Worm (Caenorhabditis elegans) whole organism, L1 larva: Measurements from ENCODE around the gene F54H12.2.
A peak's percentile ranks its signal among the peaks of the same experiment; 100 is the strongest.

Experiments used
- C16A3.4 ChIP-seq: fragments of 150-350 bp; optimal IDR thresholded peaks from 2 replicates; lab custom pipeline; 2014; ENCODE audit warnings: missing biosample characterization, missing genetic modification characterization
- F16B12.6 ChIP-seq: fragments of 150-350 bp; optimal IDR thresholded peaks from 2 replicates; lab custom pipeline; 2014; ENCODE audit warnings: missing biosample characterization, missing genetic modification characterization
- Y116A8C.19 ChIP-seq: sonication (generic microtip); optimal IDR thresholded peaks from 2 replicates; lab custom pipeline; 2016; ENCODE audit warnings: missing compliant biosample characterization, missing genetic modification characterization, borderline replicate concordance
- aha-1 ChIP-seq: fragments of 150-350 bp; optimal IDR thresholded peaks from 2 replicates; lab custom pipeline; 2014; ENCODE audit warnings: missing biosample characterization, missing genetic modification characterization
- blmp-1 ChIP-seq: fragments of 150-350 bp; optimal IDR thresholded peaks from 2 replicates; lab custom pipeline; 2014; ENCODE audit warnings: missing biosample characterization, missing genetic modification characterization
- ceh-82 ChIP-seq, 3 experiments: fragments of 150-350 bp in 1 of 3; sonication (generic microtip) in 2 of 3; optimal IDR thresholded peaks; 2 replicates each; lab custom pipeline; 2014 to 2017; ENCODE audit warnings: missing biosample characterization in 3 of 3, missing genetic modification characterization in 3 of 3
- ceh-90 ChIP-seq: sonication (generic microtip); optimal IDR thresholded peaks from 2 replicates; lab custom pipeline; 2016; ENCODE audit warnings: missing genetic modification characterization, missing compliant biosample characterization
- dpl-1 ChIP-seq, 3 experiments: fragments of 150-350 bp in 2 of 3; sonication (generic microtip) in 1 of 3; optimal IDR thresholded peaks; 2 replicates each; lab custom pipeline; 2014 to 2017; ENCODE audit warnings: missing biosample characterization in 3 of 3, missing genetic modification characterization in 3 of 3, missing genetic modification reagents in 3 of 3
- efl-1 ChIP-seq, 4 experiments: fragments of 150-350 bp; optimal IDR thresholded peaks in 3 of 4; peaks in 1 of 4; 1 replicate in 1 of 4; 2 replicates in 3 of 4; lab custom pipeline; 2014; ENCODE audit warnings: missing biosample characterization in 2 of 4, missing genetic modification characterization in 2 of 4, missing genetic modification reagents in 2 of 4
- elt-3 ChIP-seq, 6 experiments: fragments of 150-350 bp in 1 of 6; sonication (generic microtip); optimal IDR thresholded peaks; 2 replicates each; lab custom pipeline; 2017 to 2018; ENCODE audit warnings: missing biosample characterization in 6 of 6, missing genetic modification characterization in 6 of 6, inconsistent platforms in 1 of 6
- grh-1 ChIP-seq: fragments of 200-800 bp; sonication (Bioruptor generic); IDR thresholded peaks from 2 replicates; pipeline ENCODE4 v1.3.6; 2022; ENCODE audit warnings: missing genetic modification reagents, missing genetic modification characterization, missing compliant biosample characterization
- hlh-17 ChIP-seq: fragments of 200-800 bp; sonication (Bioruptor generic); optimal IDR thresholded peaks from 2 replicates; lab custom pipeline; 2018; ENCODE audit warnings: missing genetic modification characterization, mild to moderate bottlenecking, missing compliant biosample characterization, moderate library complexity, borderline replicate concordance
- irx-1 ChIP-seq: sonication (generic microtip); optimal IDR thresholded peaks from 2 replicates; lab custom pipeline; 2016; ENCODE audit warnings: missing genetic modification characterization, missing compliant biosample characterization
- lin-15B ChIP-seq: fragments of 150-350 bp; sonication (generic microtip); optimal IDR thresholded peaks from 3 replicates; lab custom pipeline; 2014; ENCODE audit warnings: missing biosample characterization, missing genetic modification characterization
- lin-35 ChIP-seq, 2 experiments: fragments of 150-350 bp; optimal IDR thresholded peaks; 2 replicates each; lab custom pipeline; 2014; ENCODE audit warnings: missing biosample characterization in 2 of 2, missing genetic modification characterization in 2 of 2, missing genetic modification reagents in 2 of 2
- lin-39 ChIP-seq: fragments of 150-350 bp; optimal IDR thresholded peaks from 2 replicates; lab custom pipeline; 2014; ENCODE audit warnings: missing biosample characterization, missing genetic modification reagents, missing genetic modification characterization
- lsy-2 ChIP-seq, 2 experiments: fragments of 150-350 bp; optimal IDR thresholded peaks; 2 replicates each; lab custom pipeline; 2014; ENCODE audit warnings: missing biosample characterization in 2 of 2, missing genetic modification characterization in 2 of 2
- mdl-1 ChIP-seq, 2 experiments: fragments of 150-350 bp; optimal IDR thresholded peaks; 2 replicates each; lab custom pipeline; 2014 to 2017; ENCODE audit warnings: missing biosample characterization in 2 of 2, missing genetic modification characterization in 2 of 2, inconsistent platforms in 1 of 2
- mep-1 ChIP-seq: fragments of 150-350 bp; optimal IDR thresholded peaks from 2 replicates; lab custom pipeline; 2014; ENCODE audit warnings: missing biosample characterization, missing genetic modification characterization
- nhr-20 ChIP-seq: sonication (generic microtip); optimal IDR thresholded peaks from 2 replicates; lab custom pipeline; 2016; ENCODE audit warnings: mild to moderate bottlenecking, missing genetic modification characterization, missing compliant biosample characterization
- nhr-71 ChIP-seq: sonication (generic microtip); optimal IDR thresholded peaks from 2 replicates; lab custom pipeline; 2016; ENCODE audit warnings: mild to moderate bottlenecking, missing genetic modification characterization, moderate library complexity, missing compliant biosample characterization
- nhr-90 ChIP-seq: sonication (generic microtip); optimal IDR thresholded peaks from 2 replicates; lab custom pipeline; 2016; ENCODE audit warnings: mild to moderate bottlenecking, missing genetic modification characterization, missing compliant biosample characterization; ENCODE audit not compliant: poor library complexity
- pag-3 ChIP-seq: sonication (generic microtip); optimal IDR thresholded peaks from 2 replicates; lab custom pipeline; 2017; ENCODE audit warnings: missing genetic modification characterization, mild to moderate bottlenecking, missing compliant biosample characterization, antibody characterized with exemption, borderline replicate concordance; ENCODE audit not compliant: insufficient read depth
- pax-3 ChIP-seq: fragments of 200-800 bp; sonication (Bioruptor generic); optimal IDR thresholded peaks from 2 replicates; lab custom pipeline; 2018; ENCODE audit warnings: mild to moderate bottlenecking, missing genetic modification characterization, moderate library complexity, missing compliant biosample characterization
- rnt-1 ChIP-seq: sonication (generic microtip); optimal IDR thresholded peaks from 2 replicates; lab custom pipeline; 2016; ENCODE audit warnings: mild to moderate bottlenecking, missing genetic modification characterization, moderate library complexity, missing compliant biosample characterization
- skn-1 ChIP-seq: fragments of 150-350 bp; optimal IDR thresholded peaks from 2 replicates; lab custom pipeline; 2014; ENCODE audit warnings: missing biosample characterization, missing genetic modification characterization
- snu-23 ChIP-seq: sonication (generic microtip); optimal IDR thresholded peaks from 2 replicates; lab custom pipeline; 2016; ENCODE audit warnings: missing genetic modification characterization, missing compliant biosample characterization
- swsn-7 ChIP-seq: sonication (generic microtip); optimal IDR thresholded peaks from 2 replicates; lab custom pipeline; 2016; ENCODE audit warnings: missing genetic modification characterization, missing compliant biosample characterization
- tbx-2 ChIP-seq: sonication (generic microtip); optimal IDR thresholded peaks from 2 replicates; lab custom pipeline; 2016; ENCODE audit warnings: missing genetic modification characterization, missing compliant biosample characterization
- unc-62 ChIP-seq: fragments of 150-350 bp; optimal IDR thresholded peaks from 2 replicates; lab custom pipeline; 2014; ENCODE audit warnings: missing biosample characterization, missing genetic modification reagents, missing genetic modification characterization
- unc-86 ChIP-seq: sonication (generic microtip); optimal IDR thresholded peaks from 2 replicates; lab custom pipeline; 2016; ENCODE audit warnings: missing genetic modification characterization, missing compliant biosample characterization
- xbp-1 ChIP-seq: sonication (generic microtip); optimal IDR thresholded peaks from 2 replicates; lab custom pipeline; 2016; ENCODE audit warnings: missing genetic modification characterization, missing compliant biosample characterization
- ztf-11 ChIP-seq, 2 experiments: sonication (generic microtip); optimal IDR thresholded peaks; 2 replicates each; lab custom pipeline; 2016 to 2017; ENCODE audit warnings: missing genetic modification characterization in 2 of 2, missing biosample characterization in 1 of 2, missing compliant biosample characterization in 1 of 2
- ztf-4 ChIP-seq: fragments of 150-350 bp; optimal IDR thresholded peaks from 2 replicates; lab custom pipeline; 2014; ENCODE audit warnings: missing biosample characterization, missing genetic modification characterization

The F54H12.2 gene

ce11 chrIII:7925968-7926367 lies 38.4 kb upstream of the F54H12.2 start:
- TF ChIP-seq hlh-17 (GFP tag; lab: Kevin White, UChicago) (no peak), blmp-1 (tag; lab: Kevin White, UChicago) (peak; percentile 27)
- TF ChIP-seq, all 84 proteins: peak for 1

ce11 chrIII:7928549-7929129 lies 35.7 kb upstream of the F54H12.2 start, which contains the start of the genes C29E4.13 and npp-15:
TSS of gene C29E4.13 (minus strand) at chrIII:7928717.
TSS of gene npp-15 (plus strand) at chrIII:7929043.
- TF ChIP-seq swsn-7 (tag; lab: Kevin White, UChicago) (peak; percentile 34), mep-1 (peak; percentile 70), ceh-82 (tag; optimal IDR thresholded peaks at IDR 0.05; lab: Kevin White, UChicago) (peak in 1 of 3 experiments; percentile 35), C16A3.4 (tag; lab: Kevin White, UChicago) (peak; percentile 55), mdl-1 (tag; optimal IDR thresholded peaks at IDR 0.05; lab: Kevin White, UChicago) (peak in 1 of 2 experiments; percentile 17), xbp-1 (tag; lab: Kevin White, UChicago) (peak; percentile 39), lin-15B (tag; lab: Kevin White, UChicago) (peak; percentile 18), pax-3 (no peak), unc-86 (tag; lab: Kevin White, UChicago) (peak; percentile 15), snu-23 (GFP tag; lab: Kevin White, UChicago) (peak; percentile 63), F16B12.6 (tag; lab: Kevin White, UChicago) (peak; percentile 44), nhr-71 (tag; lab: Kevin White, UChicago) (peak; percentile 53), Y116A8C.19 (tag; lab: Kevin White, UChicago) (no peak), lsy-2 (tag; optimal IDR thresholded peaks at IDR 0.05; lab: Kevin White, UChicago) (peak; percentile 64 to 74), lin-35 (GFP tag; optimal IDR thresholded peaks at IDR 0.05; lab: Kevin White, UChicago) (peak; percentile 74 to 87), dpl-1 (GFP tag; optimal IDR thresholded peaks at IDR 0.05; lab: Kevin White, UChicago) (peak; percentile 56 to 87 (median 83)), nhr-20 (tag; lab: Kevin White, UChicago) (peak; percentile 51), pag-3 (tag; lab: Kevin White, UChicago) (no peak), nhr-90 (tag; lab: Kevin White, UChicago) (peak; percentile 27), rnt-1 (tag; lab: Kevin White, UChicago) (peak; percentile 64), efl-1 (optimal IDR thresholded peaks at IDR 0.05; lab: Kevin White, UChicago) (peak; percentile 64 to 81), efl-1 (GFP tag; optimal IDR thresholded peaks at IDR 0.05 in 1 of 2; lab: Kevin White, UChicago) (peak; percentile 83 to 98), aha-1 (tag; lab: Kevin White, UChicago) (no peak), lin-39 (tag; lab: Kevin White, UChicago) (peak; percentile 29), elt-3 (tag; optimal IDR thresholded peaks at IDR 0.05; lab: Kevin White, UChicago) (no peak), grh-1 (GFP tag; lab: Robert Waterston, UW) (no peak), skn-1 (tag; lab: Kevin White, UChicago) (peak; percentile 24), unc-62 (GFP tag; lab: Kevin White, UChicago) (no peak), blmp-1 (tag; lab: Kevin White, UChicago) (peak; percentile 33)

ce11 chrIII:7933235-7933634 lies 31.1 kb upstream of the F54H12.2 start, which contains the start of gene ran-2:
TSS of gene ran-2 (plus strand) at chrIII:7933535.
- no peak for TF ChIP-seq ztf-11 (tag; optimal IDR thresholded peaks at IDR 0.05; lab: Kevin White, UChicago)
- TF ChIP-seq tbx-2 (tag; lab: Kevin White, UChicago), result no peak
- TF ChIP-seq lin-35 (GFP tag; optimal IDR thresholded peaks at IDR 0.05; lab: Kevin White, UChicago), result peak in 1 of 2 experiments; percentile 11
- TF ChIP-seq ceh-90, result no peak
- no peak for TF ChIP-seq ztf-4 (tag; lab: Kevin White, UChicago)
- no peak for TF ChIP-seq irx-1 (tag; lab: Kevin White, UChicago)
